Worm (Caenorhabditis elegans): Measurements from ENCODE around the gene C34E10.10.

The C34E10.10 gene

ce11 chrIII:5215375-5215774 is 12.3 kb downstream of the C34E10.10 start, which contains the start of gene ZC155.4:
TSS of gene ZC155.4 (minus strand) at chrIII:5215475.
- no peak for TF ChIP-seq C17E4.6 (GFP tag; IDR thresholded peaks at IDR 0.05)
- TF ChIP-seq ztf-26 (tag; optimal IDR thresholded peaks at IDR 0.05): no peak
- peak; percentile 67 for TF ChIP-seq lsl-1 (GFP tag; optimal IDR thresholded peaks at IDR 0.05)
- TF ChIP-seq B0019.2 (GFP tag; conservative IDR thresholded peaks at IDR 0.05): no peak
- peak; percentile 42 for TF ChIP-seq efl-1 (GFP tag; optimal IDR thresholded peaks at IDR 0.05)
- no peak for TF ChIP-seq nhr-179 (tag; optimal IDR thresholded peaks at IDR 0.05)
- no peak for TF ChIP-seq dox-1 (GFP tag; IDR thresholded peaks at IDR 0.05)
- TF ChIP-seq zfh-2 (GFP tag; conservative IDR thresholded peaks at IDR 0.05): no peak
- TF ChIP-seq cebp-1 (GFP tag; IDR thresholded peaks at IDR 0.05): no peak
- no peak for TF ChIP-seq cebp-1 (tag; optimal IDR thresholded peaks at IDR 0.05)
- no peak for TF ChIP-seq ceh-27 (GFP tag; optimal IDR thresholded peaks at IDR 0.05)

- no peak for TF ChIP-seq ekl-4 (GFP tag; IDR thresholded peaks at IDR 0.05)
Observed at ce11 chrIII:5214162-5214561, 13.5 kb downstream of the C34E10.10 start.

- TF ChIP-seq zim-3 (tag; optimal IDR thresholded peaks at IDR 0.05) (peak; percentile 67), madf-6 (GFP tag; IDR thresholded peaks at IDR 0.05) (peak; percentile 71), nhr-120 (GFP tag; IDR thresholded peaks at IDR 0.05) (0 out of 2 replicates have a peak, but pooled peaks have one; percentile 39), hmg-20 (GFP tag; IDR thresholded peaks at IDR 0.05) (peak; percentile 20; the same call in 1 of the 2 replicates), attf-6 (GFP tag; IDR thresholded peaks at IDR 0.05) (0 out of 2 replicates have a peak, but pooled peaks have one; percentile 23), mcd-1 (GFP tag; IDR thresholded peaks at IDR 0.05) (peak; percentile 79), ekl-4 (GFP tag; IDR thresholded peaks at IDR 0.05) (peak; percentile 70; the same call in 1 of the 2 replicates), ceh-79 (tag; optimal IDR thresholded peaks at IDR 0.05) (peak; percentile 38), F49E8.2 (tag; optimal IDR thresholded peaks at IDR 0.05; ENCODE audit: insufficient read depth) (peak; percentile 22), lin-26 (GFP tag; IDR thresholded peaks at IDR 0.05) (peak; percentile 88), tlf-1 (GFP tag; optimal IDR thresholded peaks at IDR 0.05) (peak; percentile 52), aptf-2 (GFP tag; conservative IDR thresholded peaks at IDR 0.05) (0 out of 2 replicates have a peak, but pooled peaks have one; percentile 24), B0019.2 (GFP tag; conservative IDR thresholded peaks at IDR 0.05) (0 out of 2 replicates have a peak, but pooled peaks have one; percentile 29), ztf-3 (GFP tag; optimal IDR thresholded peaks at IDR 0.05) (peak; percentile 35), B0035.1 (tag; optimal IDR thresholded peaks at IDR 0.05) (peak; percentile 40), T07F8.4 (tag; optimal IDR thresholded peaks at IDR 0.05) (peak; percentile 36), repo-1 (tag; optimal IDR thresholded peaks at IDR 0.05) (peak; percentile 79), ceh-100 (GFP tag; IDR thresholded peaks at IDR 0.05) (peak; percentile 62), rpc-1 (optimal IDR thresholded peaks at IDR 0.05) (peak; percentile 70), rpc-1 (tag; optimal IDR thresholded peaks at IDR 0.05) (peak; percentile 68), F10E7.11 (tag; optimal IDR thresholded peaks at IDR 0.05) (peak; percentile 49), D2030.7 (GFP tag; IDR thresholded peaks at IDR 0.05) (peak; percentile 92), cebp-2 (GFP tag; IDR thresholded peaks at IDR 0.05) (0 out of 2 replicates have a peak, but pooled peaks have one; percentile 75), lin-54 (GFP tag; optimal IDR thresholded peaks at IDR 0.05) (peak; percentile 65), ZK185.1 (tag; optimal IDR thresholded peaks at IDR 0.05; ENCODE audit: poor library complexity, severe bottlenecking) (peak; percentile 58), rec-8 (tag; optimal IDR thresholded peaks at IDR 0.05) (peak in 1 of 2 experiments; percentile 28), atf-7 (tag; optimal IDR thresholded peaks at IDR 0.05) (peak; percentile 71), lag-1 (GFP tag; IDR thresholded peaks at IDR 0.05) (0 out of 2 replicates have a peak, but pooled peaks have one; percentile 68), bed-2 (GFP tag; IDR thresholded peaks at IDR 0.05) (peak; percentile 78; the same call in 1 of the 2 replicates), let-607 (tag; optimal IDR thresholded peaks at IDR 0.05) (peak; percentile 48 to 60), B0261.1 (tag; optimal IDR thresholded peaks at IDR 0.05) (peak; percentile 68), nhr-27 (tag; optimal IDR thresholded peaks at IDR 0.05) (peak; percentile 46), snpc-4 (GFP tag; optimal IDR thresholded peaks at IDR 0.05) (peak; percentile 31), snpc-4 (tag; optimal IDR thresholded peaks at IDR 0.05) (peak in 2 of 4 experiments; percentile 15 to 60)
Observed at ce11 chrIII:5211137-5211648, 16.5 kb downstream of the C34E10.10 start.
